Fruit fly (Drosophila melanogaster) whole organism, embryonic: ENCODE measurements around the gene qm.

Experiments used
- Bgb ChIP-seq: fragments of 200-800 bp; sonication (Bioruptor generic); IDR thresholded peaks from 2 replicates; pipeline ENCODE4 v1.3.6; 2022; ENCODE audit warnings: missing biosample characterization, missing genetic modification characterization; ENCODE audit not compliant: partially characterized antibody
- CG10565 ChIP-seq: fragments of 200-800 bp; sonication (Bioruptor generic); optimal IDR thresholded peaks from 3 replicates; lab custom pipeline; 2016; ENCODE audit warnings: missing biosample characterization, mild to moderate bottlenecking, missing genetic modification characterization
- CG11085 ChIP-seq: fragments of 200-800 bp; sonication (Bioruptor generic); IDR thresholded peaks from 2 replicates; pipeline ENCODE4 v1.3.6; 2022; ENCODE audit warnings: missing biosample characterization, missing genetic modification characterization
- CG11247 ChIP-seq: fragments of 200-800 bp; sonication (Bioruptor generic); IDR thresholded peaks from 2 replicates; pipeline ENCODE4 v1.3.6; 2022; ENCODE audit warnings: missing biosample characterization, missing genetic modification characterization
- CG13287 ChIP-seq: fragments of 200-800 bp; sonication (Bioruptor generic); IDR thresholded peaks from 2 replicates; pipeline ENCODE4 v1.3.6; 2022; ENCODE audit warnings: missing biosample characterization, missing genetic modification characterization; ENCODE audit not compliant: partially characterized antibody
- CG14965 ChIP-seq: fragments of 200-800 bp; sonication (Bioruptor generic); optimal IDR thresholded peaks from 2 replicates; lab custom pipeline; 2016; ENCODE audit warnings: missing biosample characterization, missing genetic modification characterization, borderline replicate concordance
- CG15011 ChIP-seq: fragments of 200-800 bp; sonication (Bioruptor generic); optimal IDR thresholded peaks from 3 replicates; lab custom pipeline; 2018; ENCODE audit warnings: missing biosample characterization, mild to moderate bottlenecking, missing genetic modification characterization
- CG15514 ChIP-seq: fragments of 200-800 bp; sonication (Bioruptor generic); optimal IDR thresholded peaks from 3 replicates; lab custom pipeline; 2017; ENCODE audit warnings: missing biosample characterization, missing genetic modification characterization, mild to moderate bottlenecking, moderate library complexity, missing genetic modification reagents
- CG15696 ChIP-seq: fragments of 200-800 bp; sonication (Bioruptor generic); optimal IDR thresholded peaks from 2 replicates; lab custom pipeline; 2019; ENCODE audit warnings: missing biosample characterization, mild to moderate bottlenecking, missing genetic modification characterization, moderate library complexity
- CG16813 ChIP-seq: fragments of 200-800 bp; sonication (Bioruptor generic); IDR thresholded peaks from 3 replicates; pipeline ENCODE4 v1.3.6; 2022; ENCODE audit warnings: missing biosample characterization, missing genetic modification characterization; ENCODE audit not compliant: partially characterized antibody
- CG17328 ChIP-seq: fragments of 200-800 bp; sonication (Bioruptor generic); IDR thresholded peaks from 2 replicates; pipeline ENCODE4 v1.3.6; 2022; ENCODE audit warnings: missing biosample characterization, missing genetic modification characterization
- CG17385 ChIP-seq: fragments of 200-800 bp; sonication (Bioruptor generic); optimal IDR thresholded peaks from 3 replicates; lab custom pipeline; 2018; ENCODE audit warnings: missing biosample characterization, mild to moderate bottlenecking, missing genetic modification characterization
- CG17802 ChIP-seq: fragments of 200-800 bp; sonication (Bioruptor generic); optimal IDR thresholded peaks from 2 replicates; lab custom pipeline; 2018; ENCODE audit warnings: missing biosample characterization, mild to moderate bottlenecking, missing genetic modification characterization, moderate library complexity
- CG3065 ChIP-seq: fragments of 200-800 bp; sonication (Bioruptor generic); optimal IDR thresholded peaks from 2 replicates; lab custom pipeline; 2016; ENCODE audit warnings: missing biosample characterization, missing genetic modification characterization
- CG32772 ChIP-seq: fragments of 200-800 bp; sonication (Bioruptor generic); IDR thresholded peaks from 2 replicates; pipeline ENCODE4 v1.3.6; 2022; ENCODE audit warnings: missing biosample characterization, missing genetic modification characterization
- CG4328 ChIP-seq: fragments of 200-800 bp; sonication (Bioruptor generic); optimal IDR thresholded peaks from 3 replicates; lab custom pipeline; 2017; ENCODE audit warnings: missing biosample characterization, missing genetic modification reagents, missing genetic modification characterization
- CG4424 ChIP-seq: fragments of 200-800 bp; sonication (Bioruptor generic); optimal IDR thresholded peaks from 3 replicates; lab custom pipeline; 2016; ENCODE audit warnings: missing biosample characterization, missing genetic modification characterization
- CG5180 ChIP-seq: fragments of 200-800 bp; sonication (Bioruptor generic); optimal IDR thresholded peaks from 3 replicates; lab custom pipeline; 2017; ENCODE audit warnings: missing biosample characterization, missing genetic modification characterization, mild to moderate bottlenecking, moderate library complexity, missing genetic modification reagents
- CG6689 ChIP-seq: fragments of 200-800 bp; sonication (Bioruptor generic); IDR thresholded peaks from 2 replicates; pipeline ENCODE4 v1.3.6; 2022; ENCODE audit warnings: missing biosample characterization, missing genetic modification characterization
- CG7928 ChIP-seq: fragments of 200-800 bp; sonication (Bioruptor generic); optimal IDR thresholded peaks from 2 replicates; lab custom pipeline; 2017; ENCODE audit warnings: missing biosample characterization, mild to moderate bottlenecking, missing genetic modification characterization
- CG8359 ChIP-seq: fragments of 200-800 bp; sonication (Bioruptor generic); optimal IDR thresholded peaks from 2 replicates; lab custom pipeline; 2017; ENCODE audit warnings: missing biosample characterization, mild to moderate bottlenecking, missing genetic modification characterization, borderline replicate concordance
- CG8924 ChIP-seq: fragments of 200-800 bp; optimal IDR thresholded peaks from 3 replicates; lab custom pipeline; 2019; ENCODE audit warnings: missing biosample characterization, mild to moderate bottlenecking, missing genetic modification characterization, moderate library complexity
- CG9437 ChIP-seq: fragments of 200-800 bp; sonication (Bioruptor generic); optimal IDR thresholded peaks from 2 replicates; lab custom pipeline; 2018; ENCODE audit warnings: missing biosample characterization, mild to moderate bottlenecking, missing genetic modification characterization
- CrebB ChIP-seq: fragments of 200-800 bp; sonication (Bioruptor generic); optimal IDR thresholded peaks from 3 replicates; lab custom pipeline; 2018; ENCODE audit warnings: missing biosample characterization, mild to moderate bottlenecking, missing genetic modification characterization
- ERR ChIP-seq: fragments of 200-800 bp; sonication (Bioruptor generic); optimal IDR thresholded peaks from 2 replicates; lab custom pipeline; 2016; ENCODE audit warnings: missing biosample characterization, missing genetic modification characterization
- Fer3 ChIP-seq: fragments of 200-800 bp; sonication (Bioruptor generic); optimal IDR thresholded peaks from 2 replicates; lab custom pipeline; 2018; ENCODE audit warnings: missing biosample characterization, mild to moderate bottlenecking, missing genetic modification characterization, moderate library complexity
- Gug ChIP-seq: fragments of 200-800 bp; sonication (Bioruptor generic); IDR thresholded peaks from 4 replicates; pipeline ENCODE4 v1.3.6; 2022; ENCODE audit warnings: missing biosample characterization, missing genetic modification characterization
- H2.0 ChIP-seq: fragments of 200-800 bp; sonication (Bioruptor generic); IDR thresholded peaks from 2 replicates; pipeline ENCODE4 v1.3.6; 2022; ENCODE audit warnings: missing biosample characterization, missing genetic modification characterization
- HLH4C ChIP-seq: fragments of 200-800 bp; sonication (Bioruptor generic); IDR thresholded peaks from 3 replicates; pipeline ENCODE4 v1.3.6; 2022; ENCODE audit warnings: missing biosample characterization, missing genetic modification characterization; ENCODE audit not compliant: partially characterized antibody
- PHDP ChIP-seq: fragments of 200-800 bp; sonication (Bioruptor generic); optimal IDR thresholded peaks from 3 replicates; lab custom pipeline; 2018; ENCODE audit warnings: missing biosample characterization, mild to moderate bottlenecking, missing genetic modification characterization, moderate library complexity
- Sry-δ ChIP-seq: fragments of 200-800 bp; sonication (Bioruptor generic); optimal IDR thresholded peaks from 2 replicates; lab custom pipeline; 2016; ENCODE audit warnings: missing biosample characterization, missing genetic modification characterization
- abd-A ChIP-seq: fragments of 200-800 bp; sonication (Bioruptor generic); optimal IDR thresholded peaks from 3 replicates; lab custom pipeline; 2019; ENCODE audit warnings: missing biosample characterization, mild to moderate bottlenecking, missing genetic modification characterization, moderate library complexity
- btn ChIP-seq: fragments of 200-800 bp; sonication (Bioruptor generic); optimal IDR thresholded peaks from 2 replicates; lab custom pipeline; 2016; ENCODE audit warnings: missing biosample characterization, missing genetic modification characterization
- dmrt99B ChIP-seq: fragments of 200-800 bp; sonication (Bioruptor generic); optimal IDR thresholded peaks from 2 replicates; lab custom pipeline; 2018; ENCODE audit warnings: missing biosample characterization, mild to moderate bottlenecking, missing genetic modification characterization, moderate library complexity
- emc ChIP-seq: fragments of 200-800 bp; sonication (Bioruptor generic); optimal IDR thresholded peaks from 2 replicates; lab custom pipeline; 2016; ENCODE audit warnings: missing biosample characterization, missing genetic modification characterization
- fd3F ChIP-seq: fragments of 200-800 bp; sonication (Bioruptor generic); optimal IDR thresholded peaks from 2 replicates; lab custom pipeline; 2018; ENCODE audit warnings: missing biosample characterization, mild to moderate bottlenecking, missing genetic modification characterization, moderate library complexity
- gt ChIP-seq: fragments of 200-800 bp; sonication (Bioruptor generic); IDR thresholded peaks from 2 replicates; pipeline ENCODE4 v1.3.6; 2022; ENCODE audit warnings: missing biosample characterization, missing genetic modification characterization
- hbn ChIP-seq: fragments of 200-800 bp; sonication (Bioruptor generic); IDR thresholded peaks from 2 replicates; pipeline ENCODE4 v1.3.6; 2022; ENCODE audit warnings: missing biosample characterization, missing genetic modification characterization; ENCODE audit not compliant: partially characterized antibody
- insv ChIP-seq, 2 experiments: fragments of 200-800 bp; sonication (Bioruptor generic); optimal IDR thresholded peaks; 3 replicates each; lab custom pipeline; 2016 to 2018; ENCODE audit warnings: missing biosample characterization in 2 of 2, missing genetic modification characterization in 2 of 2
- mld ChIP-seq: fragments of 200-800 bp; sonication (Bioruptor generic); IDR thresholded peaks from 3 replicates; pipeline ENCODE4 v1.3.6; 2022; ENCODE audit warnings: missing biosample characterization, missing genetic modification characterization; ENCODE audit not compliant: partially characterized antibody
- pita ChIP-seq: fragments of 200-800 bp; sonication (Bioruptor generic); optimal IDR thresholded peaks from 2 replicates; lab custom pipeline; 2017; ENCODE audit warnings: missing biosample characterization, mild to moderate bottlenecking, missing genetic modification characterization
- pros ChIP-seq: fragments of 200-800 bp; sonication (Bioruptor generic); optimal IDR thresholded peaks from 3 replicates; lab custom pipeline; 2019; ENCODE audit warnings: missing biosample characterization, mild to moderate bottlenecking, missing genetic modification characterization, moderate library complexity
- schlank ChIP-seq: fragments of 200-800 bp; sonication (Bioruptor generic); optimal IDR thresholded peaks from 2 replicates; lab custom pipeline; 2018; ENCODE audit warnings: missing biosample characterization, mild to moderate bottlenecking, missing genetic modification characterization
- tgo ChIP-seq: fragments of 200-800 bp; sonication (Bioruptor generic); IDR thresholded peaks from 3 replicates; pipeline ENCODE4 v1.3.6; 2022; ENCODE audit warnings: missing biosample characterization, missing genetic modification characterization
- tll ChIP-seq, 2 experiments: fragments of 200-800 bp in 1 of 2; fragments of >200 bp in 1 of 2; sonication (Bioruptor generic) in 1 of 2; optimal IDR thresholded peaks; 2 replicates each; lab custom pipeline; 2017 to 2019; ENCODE audit warnings: missing biosample characterization in 2 of 2, missing genetic modification characterization in 2 of 2, mild to moderate bottlenecking in 1 of 2, moderate library complexity in 1 of 2
- trh ChIP-seq: fragments of 200-800 bp; sonication (Bioruptor generic); optimal IDR thresholded peaks from 2 replicates; lab custom pipeline; 2016; ENCODE audit warnings: missing biosample characterization, missing genetic modification characterization
- zfh2 ChIP-seq: fragments of 200-800 bp; sonication (Bioruptor generic); optimal IDR thresholded peaks from 2 replicates; lab custom pipeline; 2016; ENCODE audit warnings: missing biosample characterization, missing genetic modification characterization

qm gene

dm6 chr3L:7328567-7329253 is 19.4 kb upstream of the qm start, which contains the start of the genes mrva, CG42307 and mus312 (continued):
- no peak; the same call in 1 of the 2 replicates for TF ChIP-seq hbn (GFP tag; lab: Robert Waterston, UW)
- TF ChIP-seq CG11085: peak; percentile 71
- TF ChIP-seq Gug (GFP tag; lab: Robert Waterston, UW): 0 out of 4 replicates have a peak, but pooled peaks have one; percentile 23
- TF ChIP-seq CG17802 (tag; lab: Kevin White, UChicago): peak; percentile 53
- TF ChIP-seq pita (GFP tag; lab: Kevin White, UChicago): no peak
- TF ChIP-seq abd-A: no peak
- no peak for TF ChIP-seq CG10565 (GFP tag; lab: Kevin White, UChicago)
- no peak for TF ChIP-seq dmrt99B (tag; lab: Kevin White, UChicago)
- peak; percentile 80 for TF ChIP-seq CG15514 (GFP tag; lab: Kevin White, UChicago)
- TF ChIP-seq tgo (GFP tag; lab: Robert Waterston, UW): peak; percentile 90
- peak; percentile 52 for TF ChIP-seq CG13287
- peak; percentile 80 for TF ChIP-seq H2.0 (GFP tag; lab: Robert Waterston, UW)
- TF ChIP-seq gt (GFP tag; lab: Robert Waterston, UW): peak; percentile 65
- peak; percentile 42 for TF ChIP-seq Sry-δ (GFP tag; lab: Kevin White, UChicago)
- no peak for TF ChIP-seq CG5180 (GFP tag; lab: Kevin White, UChicago)
- TF ChIP-seq CG32772 (GFP tag; lab: Robert Waterston, UW): peak; percentile 82
- peak; percentile 93 for TF ChIP-seq fd3F (GFP tag; lab: Kevin White, UChicago)
- no peak for TF ChIP-seq emc (GFP tag; lab: Kevin White, UChicago)
- TF ChIP-seq Bgb (GFP tag; lab: Robert Waterston, UW): no peak
- TF ChIP-seq ERR (GFP tag; lab: Kevin White, UChicago): no peak
- TF ChIP-seq PHDP (tag; lab: Kevin White, UChicago): peak; percentile 94
- TF ChIP-seq schlank (tag; lab: Kevin White, UChicago): peak; percentile 54
- peak; percentile 96 for TF ChIP-seq CG8924 (tag; lab: Kevin White, UChicago)
- peak; percentile 58 for TF ChIP-seq CrebB
- no peak for TF ChIP-seq CG16813 (GFP tag; lab: Robert Waterston, UW)
- TF ChIP-seq CG9437 (GFP tag; lab: Kevin White, UChicago): peak; percentile 83
- TF ChIP-seq insv (GFP tag; optimal IDR thresholded peaks at IDR 0.05; lab: Kevin White, UChicago): peak in 1 of 2 experiments; percentile 75
- TF ChIP-seq CG17385 (GFP tag; lab: Kevin White, UChicago): peak; percentile 88
- peak; percentile 89 for TF ChIP-seq CG15696 (tag; lab: Kevin White, UChicago)
- peak; percentile 75 for TF ChIP-seq CG11247 (GFP tag; lab: Robert Waterston, UW)
- TF ChIP-seq CG7928 (GFP tag; lab: Kevin White, UChicago): peak; percentile 47
- TF ChIP-seq tll (GFP tag; optimal IDR thresholded peaks at IDR 0.05; lab: Kevin White, UChicago): peak in 1 of 2 experiments; percentile 17
- peak; percentile 49 for TF ChIP-seq CG3065 (GFP tag; lab: Kevin White, UChicago)
- peak; percentile 91 for TF ChIP-seq Fer3 (tag; lab: Kevin White, UChicago)
- TF ChIP-seq zfh2: no peak
- TF ChIP-seq CG14965: no peak
- TF ChIP-seq CG8359 (GFP tag; lab: Kevin White, UChicago): peak; percentile 62
- TF ChIP-seq CG6689 (GFP tag; lab: Robert Waterston, UW): peak; percentile 91
- no peak for TF ChIP-seq btn (GFP tag; lab: Kevin White, UChicago)
- TF ChIP-seq CG15011: no peak
- TF ChIP-seq CG4424: peak; percentile 80
- TF ChIP-seq mld (GFP tag; lab: Robert Waterston, UW): no peak
- TF ChIP-seq CG17328: peak; percentile 79
- peak; percentile 32 for TF ChIP-seq trh (GFP tag; lab: Kevin White, UChicago)
- peak; percentile 33 for TF ChIP-seq pros (GFP tag; lab: Kevin White, UChicago)
- peak; percentile 32; the same call in 1 of the 3 replicates for TF ChIP-seq HLH4C
- TF ChIP-seq CG4328 (GFP tag; lab: Kevin White, UChicago): peak; percentile 92
